Worm (Caenorhabditis elegans): ENCODE results near the gene Y97E10AR.2.

DNA sequence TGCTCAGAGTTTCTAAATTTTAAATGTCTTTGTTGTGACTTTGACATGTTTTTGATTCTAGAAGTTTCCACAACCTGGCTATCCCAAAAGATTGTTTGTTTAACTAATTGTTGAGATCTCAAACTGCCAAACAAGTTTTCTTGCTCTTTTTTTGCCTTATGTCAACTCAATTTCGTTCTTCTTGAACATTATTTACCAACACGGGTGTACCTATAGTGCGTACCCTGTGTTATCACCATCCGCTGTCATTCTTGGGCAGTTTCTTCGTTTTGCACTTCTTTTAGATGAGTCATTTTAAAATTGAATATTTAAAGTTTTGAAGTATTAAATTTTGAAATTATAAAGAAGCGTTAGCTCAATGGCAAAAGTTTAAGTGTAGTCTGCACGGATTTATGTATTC is 20.9 kb downstream of the Y97E10AR.2 start, which contains the start of gene sptl-2:
- no peak for TF ChIP-seq ets-7 (tag; optimal IDR thresholded peaks at IDR 0.05)
- no peak for TF ChIP-seq hmbx-1 (tag; optimal IDR thresholded peaks at IDR 0.05)
- no peak for TF ChIP-seq flt-1 (GFP tag; IDR thresholded peaks at IDR 0.05)
- no peak for TF ChIP-seq ama-1 (optimal IDR thresholded peaks at IDR 0.05)
